Fruit fly (Drosophila melanogaster) whole organism, embryonic: ENCODE data around the gene Mo25.

Experiments
- CG10267 ChIP-seq: fragments of 200-800 bp; sonication (Bioruptor generic); optimal IDR thresholded peaks from 2 replicates; lab custom pipeline; 2018; ENCODE audit warnings: missing biosample characterization, mild to moderate bottlenecking, missing genetic modification characterization, moderate library complexity
- CG12155 ChIP-seq: fragments of 200-800 bp; sonication (Bioruptor generic); optimal IDR thresholded peaks from 3 replicates; lab custom pipeline; 2016; ENCODE audit warnings: missing biosample characterization, missing genetic modification characterization
- CG13624 ChIP-seq: fragments of 200-800 bp; sonication (Bioruptor generic); optimal IDR thresholded peaks from 2 replicates; lab custom pipeline; 2016; ENCODE audit warnings: missing biosample characterization, missing genetic modification characterization
- CG14441 ChIP-seq: fragments of 200-800 bp; sonication (Bioruptor generic); IDR thresholded peaks from 2 replicates; pipeline ENCODE4 v1.3.6; 2022; ENCODE audit warnings: missing biosample characterization, missing genetic modification characterization
- CG15514 ChIP-seq: fragments of 200-800 bp; sonication (Bioruptor generic); optimal IDR thresholded peaks from 3 replicates; lab custom pipeline; 2017; ENCODE audit warnings: missing biosample characterization, missing genetic modification characterization, mild to moderate bottlenecking, moderate library complexity, missing genetic modification reagents
- CG16813 ChIP-seq: fragments of 200-800 bp; sonication (Bioruptor generic); IDR thresholded peaks from 3 replicates; pipeline ENCODE4 v1.3.6; 2022; ENCODE audit warnings: missing biosample characterization, missing genetic modification characterization; ENCODE audit not compliant: partially characterized antibody
- CG2116 ChIP-seq: fragments of 200-800 bp; sonication (Bioruptor generic); optimal IDR thresholded peaks from 3 replicates; lab custom pipeline; 2018; ENCODE audit warnings: missing biosample characterization, mild to moderate bottlenecking, missing genetic modification characterization
- CG2199 ChIP-seq: fragments of 200-800 bp; sonication (Bioruptor generic); IDR thresholded peaks from 3 replicates; pipeline ENCODE4 v1.3.6; 2022; ENCODE audit warnings: missing biosample characterization, missing genetic modification characterization
- CG2202 ChIP-seq: fragments of 200-800 bp; sonication (Bioruptor generic); optimal IDR thresholded peaks from 2 replicates; lab custom pipeline; 2018; ENCODE audit warnings: missing biosample characterization, mild to moderate bottlenecking, missing genetic modification characterization
- CG2678 ChIP-seq: fragments of 200-800 bp; sonication (Bioruptor generic); optimal IDR thresholded peaks from 3 replicates; lab custom pipeline; 2019; ENCODE audit warnings: missing biosample characterization, mild to moderate bottlenecking, missing genetic modification characterization, moderate library complexity
- CG30403 ChIP-seq: fragments of 200-800 bp; sonication (Bioruptor generic); optimal IDR thresholded peaks from 3 replicates; lab custom pipeline; 2016; ENCODE audit warnings: missing biosample characterization, missing genetic modification characterization
- CG32767 ChIP-seq: fragments of 200-800 bp; sonication (Bioruptor generic); IDR thresholded peaks from 2 replicates; pipeline ENCODE4 v1.3.6; 2022; ENCODE audit warnings: missing biosample characterization, missing genetic modification characterization
- CG3847 ChIP-seq: fragments of 200-800 bp; sonication (Bioruptor generic); IDR thresholded peaks from 2 replicates; pipeline ENCODE4 v1.3.6; 2022; ENCODE audit warnings: missing biosample characterization, missing genetic modification characterization
- CG4424 ChIP-seq: fragments of 200-800 bp; sonication (Bioruptor generic); optimal IDR thresholded peaks from 3 replicates; lab custom pipeline; 2016; ENCODE audit warnings: missing biosample characterization, missing genetic modification characterization
- CG4617 ChIP-seq: fragments of 200-800 bp; sonication (Bioruptor generic); optimal IDR thresholded peaks from 3 replicates; lab custom pipeline; 2016; ENCODE audit warnings: missing biosample characterization, missing genetic modification characterization, borderline replicate concordance
- CG9215 ChIP-seq: fragments of 200-800 bp; sonication (Bioruptor generic); IDR thresholded peaks from 2 replicates; pipeline ENCODE4 v1.3.6; 2022; ENCODE audit warnings: missing biosample characterization, missing genetic modification characterization
- CG9932 ChIP-seq: fragments of 200-800 bp; sonication (Bioruptor generic); IDR thresholded peaks from 2 replicates; pipeline ENCODE4 v1.3.6; 2022; ENCODE audit warnings: missing biosample characterization, missing genetic modification characterization
- CHES-1-like ChIP-seq: fragments of 200-800 bp; sonication (Bioruptor generic); optimal IDR thresholded peaks from 2 replicates; lab custom pipeline; 2016; ENCODE audit warnings: missing biosample characterization, missing genetic modification characterization
- D19A ChIP-seq: fragments of 200-800 bp; optimal IDR thresholded peaks from 3 replicates; lab custom pipeline; 2019; ENCODE audit warnings: missing biosample characterization, mild to moderate bottlenecking, missing genetic modification characterization, moderate library complexity
- Doc2 ChIP-seq: fragments of 200-800 bp; sonication (Bioruptor generic); IDR thresholded peaks from 2 replicates; pipeline ENCODE4 v1.3.6; 2022; ENCODE audit warnings: missing biosample characterization, missing genetic modification characterization
- E2f2 ChIP-seq: fragments of 200-800 bp; sonication (Bioruptor generic); IDR thresholded peaks from 2 replicates; pipeline ENCODE4 v1.3.6; 2022; ENCODE audit warnings: missing biosample characterization, missing genetic modification characterization
- HHEX ChIP-seq: fragments of 200-800 bp; sonication (Bioruptor generic); optimal IDR thresholded peaks from 3 replicates; lab custom pipeline; 2017; ENCODE audit warnings: missing biosample characterization, mild to moderate bottlenecking, missing genetic modification characterization, missing genetic modification reagents
- HLH4C ChIP-seq: fragments of 200-800 bp; sonication (Bioruptor generic); IDR thresholded peaks from 3 replicates; pipeline ENCODE4 v1.3.6; 2022; ENCODE audit warnings: missing biosample characterization, missing genetic modification characterization; ENCODE audit not compliant: partially characterized antibody
- MBD-R2 ChIP-seq: fragments of 200-800 bp; sonication (Bioruptor generic); IDR thresholded peaks from 2 replicates; pipeline ENCODE4 v1.3.6; 2022; ENCODE audit warnings: missing biosample characterization, missing genetic modification characterization
- Scr ChIP-seq: fragments of 200-800 bp; sonication (Bioruptor generic); IDR thresholded peaks from 2 replicates; pipeline ENCODE4 v1.3.6; 2022; ENCODE audit warnings: missing biosample characterization, missing genetic modification characterization; ENCODE audit not compliant: partially characterized antibody
- Sry-δ ChIP-seq: fragments of 200-800 bp; sonication (Bioruptor generic); optimal IDR thresholded peaks from 2 replicates; lab custom pipeline; 2016; ENCODE audit warnings: missing biosample characterization, missing genetic modification characterization
- bab2 ChIP-seq: fragments of 200-800 bp; sonication (Bioruptor generic); optimal IDR thresholded peaks from 2 replicates; lab custom pipeline; 2016; ENCODE audit warnings: missing biosample characterization, missing genetic modification characterization
- bbx ChIP-seq: fragments of 200-800 bp; sonication (Bioruptor generic); IDR thresholded peaks from 2 replicates; pipeline ENCODE4 v1.3.6; 2022; ENCODE audit warnings: missing biosample characterization, missing genetic modification characterization; ENCODE audit not compliant: partially characterized antibody
- br ChIP-seq: fragments of >200 bp; optimal IDR thresholded peaks from 2 replicates; lab custom pipeline; 2017
- da ChIP-seq: fragments of 200-800 bp; sonication (Bioruptor generic); optimal IDR thresholded peaks from 2 replicates; lab custom pipeline; 2016; ENCODE audit warnings: missing biosample characterization, missing genetic modification characterization
- dysf ChIP-seq: fragments of 200-800 bp; sonication (Bioruptor generic); IDR thresholded peaks from 3 replicates; pipeline ENCODE4 v1.3.6; 2022; ENCODE audit warnings: missing biosample characterization, missing genetic modification characterization
- eyg ChIP-seq: fragments of 200-800 bp; sonication (Bioruptor generic); optimal IDR thresholded peaks from 3 replicates; lab custom pipeline; 2016; ENCODE audit warnings: missing biosample characterization, missing genetic modification characterization
- fd3F ChIP-seq: fragments of 200-800 bp; sonication (Bioruptor generic); optimal IDR thresholded peaks from 2 replicates; lab custom pipeline; 2018; ENCODE audit warnings: missing biosample characterization, mild to moderate bottlenecking, missing genetic modification characterization, moderate library complexity
- gem ChIP-seq: fragments of 200-800 bp; sonication (Bioruptor generic); optimal IDR thresholded peaks from 2 replicates; lab custom pipeline; 2019; ENCODE audit warnings: missing biosample characterization, mild to moderate bottlenecking, missing genetic modification characterization, moderate library complexity
- grau ChIP-seq: fragments of 200-800 bp; optimal IDR thresholded peaks from 3 replicates; lab custom pipeline; 2019; ENCODE audit warnings: missing biosample characterization, mild to moderate bottlenecking, missing genetic modification characterization, moderate library complexity
- gro ChIP-seq: fragments of 200-800 bp; sonication (Bioruptor generic); optimal IDR thresholded peaks from 2 replicates; lab custom pipeline; 2016; ENCODE audit warnings: missing biosample characterization, missing genetic modification characterization
- hb ChIP-seq: fragments of 200-800 bp; sonication (Bioruptor generic); IDR thresholded peaks from 3 replicates; pipeline ENCODE4 v1.3.6; 2022; ENCODE audit warnings: missing biosample characterization, missing genetic modification characterization; ENCODE audit not compliant: partially characterized antibody
- kah ChIP-seq: fragments of 200-800 bp; sonication (Bioruptor generic); optimal IDR thresholded peaks from 2 replicates; lab custom pipeline; 2018; ENCODE audit warnings: missing biosample characterization, mild to moderate bottlenecking, missing genetic modification characterization
- lbe ChIP-seq: fragments of 200-800 bp; sonication (Bioruptor generic); optimal IDR thresholded peaks from 2 replicates; lab custom pipeline; 2016; ENCODE audit warnings: missing biosample characterization, mild to moderate bottlenecking, missing genetic modification characterization
- lilli ChIP-seq: fragments of 200-800 bp; sonication (Bioruptor generic); optimal IDR thresholded peaks from 3 replicates; lab custom pipeline; 2016; ENCODE audit warnings: missing biosample characterization, missing genetic modification characterization
- nerfin-1 ChIP-seq: fragments of 200-800 bp; sonication (Bioruptor generic); optimal IDR thresholded peaks from 3 replicates; lab custom pipeline; 2019; ENCODE audit warnings: missing biosample characterization, mild to moderate bottlenecking, missing genetic modification characterization, moderate library complexity
- phol ChIP-seq: fragments of 200-800 bp; sonication (Bioruptor generic); optimal IDR thresholded peaks from 3 replicates; lab custom pipeline; 2018; ENCODE audit warnings: missing biosample characterization, mild to moderate bottlenecking, missing genetic modification characterization, moderate library complexity
- pzg ChIP-seq: fragments of 200-800 bp; sonication (Bioruptor generic); optimal IDR thresholded peaks from 3 replicates; lab custom pipeline; 2018; ENCODE audit warnings: missing biosample characterization, mild to moderate bottlenecking, missing genetic modification characterization, moderate library complexity
- ranshi ChIP-seq: fragments of 200-800 bp; sonication (Bioruptor generic); IDR thresholded peaks from 2 replicates; pipeline ENCODE4 v1.3.6; 2022; ENCODE audit warnings: missing biosample characterization, missing genetic modification characterization
- sna ChIP-seq: fragments of 200-800 bp; sonication (Bioruptor generic); IDR thresholded peaks from 2 replicates; pipeline ENCODE4 v1.3.6; 2022; ENCODE audit warnings: missing biosample characterization, missing genetic modification characterization; ENCODE audit not compliant: partially characterized antibody
- stwl ChIP-seq: fragments of 200-800 bp; sonication (Bioruptor generic); optimal IDR thresholded peaks from 3 replicates; lab custom pipeline; 2018; ENCODE audit warnings: missing biosample characterization, mild to moderate bottlenecking, missing genetic modification characterization, moderate library complexity
- unc-4 ChIP-seq: fragments of 200-800 bp; sonication (Bioruptor generic); IDR thresholded peaks from 2 replicates; pipeline ENCODE4 v1.3.6; 2022; ENCODE audit warnings: missing biosample characterization, missing genetic modification characterization; ENCODE audit not compliant: partially characterized antibody
- wek ChIP-seq: fragments of 200-800 bp; sonication (Bioruptor generic); optimal IDR thresholded peaks from 3 replicates; lab custom pipeline; 2018; ENCODE audit warnings: missing biosample characterization, mild to moderate bottlenecking, missing genetic modification characterization, moderate library complexity

Mo25 gene

dm6 chr3L:16580049-16580448 lies 35.2 kb downstream of the Mo25 start, which contains the start of gene nxf2 (continued):
- TF ChIP-seq CG2199 (GFP tag; lab: Robert Waterston, UW) (0 out of 3 replicates have a peak, but pooled peaks have one; percentile 41), hb (GFP tag; lab: Robert Waterston, UW) (no peak), Sry-δ (GFP tag; lab: Kevin White, UChicago) (peak; percentile 40), nerfin-1 (peak; percentile 43), CG32767 (GFP tag; lab: Robert Waterston, UW) (no peak), CG2116 (GFP tag; lab: Kevin White, UChicago) (peak; percentile 55), da (no peak), wek (GFP tag; lab: Kevin White, UChicago) (no peak), phol (peak; percentile 76), lbe (GFP tag; lab: Kevin White, UChicago) (peak; percentile 10), CG16813 (GFP tag; lab: Robert Waterston, UW) (peak; percentile 55; the same call in 2 of the 3 replicates), bbx (GFP tag; lab: Robert Waterston, UW) (peak; percentile 68), HHEX (GFP tag; lab: Kevin White, UChicago) (no peak), CG10267 (peak; percentile 76), br (no peak), unc-4 (GFP tag; lab: Robert Waterston, UW) (peak; percentile 54), CG3847 (GFP tag; lab: Robert Waterston, UW) (no peak), ranshi (GFP tag; lab: Robert Waterston, UW) (no peak), HLH4C (GFP tag; lab: Robert Waterston, UW) (0 out of 3 replicates have a peak, but pooled peaks have one; percentile 28), Scr (GFP tag; lab: Robert Waterston, UW) (peak; percentile 66), stwl (tag; lab: Kevin White, UChicago) (peak; percentile 25)

dm6 chr3L:16574307-16574946 lies 40.8 kb downstream of the Mo25 start, which contains the start of gene mbf1:
Gene mbf1 (plus strand): TSS chr3L:16574436.
- TF ChIP-seq kah (no peak), CG4424 (GFP tag; lab: Kevin White, UChicago) (peak; percentile 9), phol (peak; percentile 62), bab2 (GFP tag; lab: Kevin White, UChicago) (peak; percentile 16), grau (peak; percentile 22), gro (peak; percentile 48), CG4617 (GFP tag; lab: Kevin White, UChicago) (peak; percentile 91), pzg (GFP tag; lab: Kevin White, UChicago) (peak; percentile 90), MBD-R2 (GFP tag; lab: Robert Waterston, UW) (peak; percentile 59), eyg (GFP tag; lab: Kevin White, UChicago) (no peak), bbx (GFP tag; lab: Robert Waterston, UW) (peak; percentile 14), CG2202 (tag; lab: Kevin White, UChicago) (peak; percentile 2), CG13624 (GFP tag; lab: Kevin White, UChicago) (peak; percentile 23), CG2678 (tag; lab: Kevin White, UChicago) (peak; percentile 19), lilli (GFP tag; lab: Kevin White, UChicago) (peak; percentile 53), CG9215 (GFP tag; lab: Robert Waterston, UW) (no peak), CG9932 (GFP tag; lab: Robert Waterston, UW) (peak; percentile 41; the same call in 1 of the 2 replicates), CG30403 (peak; percentile 27), D19A (tag; lab: Kevin White, UChicago) (no peak), gem (tag; lab: Kevin White, UChicago) (peak; percentile 27), dysf (GFP tag; lab: Robert Waterston, UW) (no peak), CG14441 (GFP tag; lab: Robert Waterston, UW) (no peak), Sry-δ (GFP tag; lab: Kevin White, UChicago) (peak; percentile 79), Doc2 (GFP tag; lab: Robert Waterston, UW) (no peak), CHES-1-like (peak; percentile 51), CG15514 (GFP tag; lab: Kevin White, UChicago) (peak; percentile 63), CG12155 (GFP tag; lab: Kevin White, UChicago) (peak; percentile 20), sna (peak; percentile 73), E2f2 (GFP tag; lab: Robert Waterston, UW) (peak; percentile 69), fd3F (GFP tag; lab: Kevin White, UChicago) (no peak)
